Worm (Caenorhabditis elegans): ENCODE measurements around the gene F52D10.2.

The F52D10.2 gene

ce11 chrX:11600488-11601106 lies 9.1 kb upstream of the F52D10.2 start:
- peak; percentile 38 for TF ChIP-seq hmg-11 (tag; optimal IDR thresholded peaks at IDR 0.05)
- TF ChIP-seq nhr-67 (tag; optimal IDR thresholded peaks at IDR 0.05), result no peak

DNA sequence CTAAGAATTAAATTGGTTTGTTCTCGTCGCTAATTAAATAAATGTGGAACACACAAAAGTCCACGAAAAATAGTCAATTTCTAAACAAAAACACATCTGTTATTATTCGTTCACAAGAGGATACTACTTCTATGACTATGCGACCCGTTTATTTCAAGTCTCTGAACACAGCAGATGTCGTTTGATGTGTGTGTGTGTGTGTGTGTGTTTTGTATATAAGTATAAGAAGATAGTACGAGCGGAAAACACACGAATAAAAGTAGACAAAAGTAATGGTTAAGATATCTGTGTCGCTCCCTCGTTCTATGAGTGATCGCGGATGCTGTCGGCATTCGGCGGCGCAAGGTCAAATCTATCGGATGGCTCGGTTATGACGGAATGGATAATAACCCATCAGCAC lies 7.3 kb upstream of the F52D10.2 start:
- TF ChIP-seq nfya-1 (tag; optimal IDR thresholded peaks at IDR 0.05; ENCODE audit: insufficient read depth) (no peak), unc-39 (tag; optimal IDR thresholded peaks at IDR 0.05) (no peak), nhr-23 (tag; optimal IDR thresholded peaks at IDR 0.05) (no peak), eor-1 (tag; optimal IDR thresholded peaks at IDR 0.05) (no peak), egl-5 (tag; optimal IDR thresholded peaks at IDR 0.05) (no peak), ZK546.5 (tag; optimal IDR thresholded peaks at IDR 0.05) (no peak), ztf-11 (tag; optimal IDR thresholded peaks at IDR 0.05) (no peak), tbx-2 (tag; optimal IDR thresholded peaks at IDR 0.05) (no peak), aly-2 (tag; optimal IDR thresholded peaks at IDR 0.05) (no peak), mml-1 (tag; optimal IDR thresholded peaks at IDR 0.05) (no peak)

- TF ChIP-seq skn-1 (tag; optimal IDR thresholded peaks at IDR 0.05) (no peak), nhr-237 (tag; optimal IDR thresholded peaks at IDR 0.05) (no peak), lin-15B (tag; optimal IDR thresholded peaks at IDR 0.05) (no peak), ceh-9 (tag; optimal IDR thresholded peaks at IDR 0.05) (no peak), elt-2 (tag; optimal IDR thresholded peaks at IDR 0.05) (no peak), fkh-10 (GFP tag; optimal IDR thresholded peaks at IDR 0.05) (no peak), nhr-77 (tag; optimal IDR thresholded peaks at IDR 0.05) (no peak), aly-2 (tag; optimal IDR thresholded peaks at IDR 0.05) (no peak), hmg-11 (tag; optimal IDR thresholded peaks at IDR 0.05) (no peak), elt-1 (tag; optimal IDR thresholded peaks at IDR 0.05) (no peak), egl-5 (tag; optimal IDR thresholded peaks at IDR 0.05) (no peak), fos-1 (tag; optimal IDR thresholded peaks at IDR 0.05) (no peak), ceh-16 (tag; optimal IDR thresholded peaks at IDR 0.05) (no peak), sea-2 (GFP tag; optimal IDR thresholded peaks at IDR 0.05) (no peak), nfya-1 (tag; optimal IDR thresholded peaks at IDR 0.05; ENCODE audit: insufficient read depth) (no peak), unc-39 (tag; optimal IDR thresholded peaks at IDR 0.05) (no peak), fkh-2 (tag; optimal IDR thresholded peaks at IDR 0.05) (no peak), jun-1 (tag; optimal IDR thresholded peaks at IDR 0.05) (no peak), pha-4 (tag; optimal IDR thresholded peaks at IDR 0.05) (no peak)
Measured at ce11 chrX:11596876-11597275, 5.4 kb upstream of the F52D10.2 start.

ce11 chrX:11592539-11592938 lies 1.0 kb upstream of the F52D10.2 start:
- TF ChIP-seq ceh-28 (tag; optimal IDR thresholded peaks at IDR 0.05) (no peak), elt-1 (tag; optimal IDR thresholded peaks at IDR 0.05) (no peak)

- TF ChIP-seq ztf-4 (tag; optimal IDR thresholded peaks at IDR 0.05), result no peak
- no peak for TF ChIP-seq ceh-82 (tag; optimal IDR thresholded peaks at IDR 0.05)
Measured at ce11 chrX:11590545-11590944, 975 bp downstream of the F52D10.2 start.

ce11 chrX:11585894-11586293 lies 5.6 kb downstream of the F52D10.2 start:
- TF ChIP-seq ztf-4 (tag; optimal IDR thresholded peaks at IDR 0.05) (no peak), ceh-82 (tag; optimal IDR thresholded peaks at IDR 0.05) (no peak), egl-27 (tag; optimal IDR thresholded peaks at IDR 0.05) (no peak), ZK546.5 (tag; optimal IDR thresholded peaks at IDR 0.05) (no peak), fkh-10 (GFP tag; optimal IDR thresholded peaks at IDR 0.05) (no peak)

DNA sequence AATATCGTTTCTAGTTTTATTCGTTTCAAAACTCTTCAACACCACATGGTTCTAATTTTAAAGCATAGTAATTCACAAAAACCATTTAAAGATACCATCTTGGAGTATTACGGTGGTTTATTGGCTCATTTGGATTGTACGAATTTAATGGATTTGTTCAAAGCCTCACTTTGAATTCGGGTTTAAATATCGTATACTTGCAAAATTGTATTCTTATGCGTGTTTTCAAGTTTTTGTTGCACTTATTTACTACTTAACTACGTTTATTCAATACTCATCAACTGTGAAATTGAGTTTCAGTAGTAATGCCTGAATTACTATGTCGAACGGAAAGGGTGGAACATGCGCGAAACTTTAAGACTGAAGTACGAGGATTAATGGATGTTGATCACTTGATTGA lies 6.1 kb downstream of the F52D10.2 start, which contains the start of gene abts-2:
Gene abts-2 (plus strand): TSS at position 301 of the 400 bp plus-strand sequence.
- TF ChIP-seq ceh-82 (tag; optimal IDR thresholded peaks at IDR 0.05), result no peak
- no peak for TF ChIP-seq jun-1 (tag; optimal IDR thresholded peaks at IDR 0.05)
- TF ChIP-seq daf-12 (tag; optimal IDR thresholded peaks at IDR 0.05), result no peak
- no peak for TF ChIP-seq fkh-2 (tag; optimal IDR thresholded peaks at IDR 0.05)
- no peak for TF ChIP-seq ceh-9 (tag; optimal IDR thresholded peaks at IDR 0.05)
- no peak for TF ChIP-seq eor-1 (tag; optimal IDR thresholded peaks at IDR 0.05)
- no peak for TF ChIP-seq lsy-12 (tag; optimal IDR thresholded peaks at IDR 0.05)
- TF ChIP-seq sea-2 (GFP tag; optimal IDR thresholded peaks at IDR 0.05), result no peak

Measured in whole organism, L3 larva.